Fruit fly (Drosophila melanogaster) whole organism, embryonic: ENCODE measurements around the gene Spt7.

ENCODE experiments used
- Adf1 ChIP-seq: fragments of 200-800 bp; sonication (Bioruptor generic); IDR thresholded peaks from 2 replicates; pipeline ENCODE4 v1.3.6; 2022; ENCODE audit warnings: missing biosample characterization, missing genetic modification characterization
- B-H1 ChIP-seq: fragments of 200-800 bp; sonication (Bioruptor generic); IDR thresholded peaks from 3 replicates; pipeline ENCODE4 v1.3.6; 2022; ENCODE audit warnings: missing biosample characterization, missing genetic modification characterization
- BEAF-32 ChIP-seq: fragments of 200-800 bp; sonication (Bioruptor generic); optimal IDR thresholded peaks from 3 replicates; lab custom pipeline; 2017; ENCODE audit warnings: missing biosample characterization, missing genetic modification characterization, mild to moderate bottlenecking, moderate library complexity, missing genetic modification reagents
- CG10565 ChIP-seq: fragments of 200-800 bp; sonication (Bioruptor generic); optimal IDR thresholded peaks from 3 replicates; lab custom pipeline; 2016; ENCODE audit warnings: missing biosample characterization, mild to moderate bottlenecking, missing genetic modification characterization
- CG10654 ChIP-seq: fragments of 200-800 bp; sonication (Bioruptor generic); optimal IDR thresholded peaks from 2 replicates; lab custom pipeline; 2016; ENCODE audit warnings: missing biosample characterization, missing genetic modification characterization
- CG11456 ChIP-seq: fragments of 200-800 bp; sonication (Bioruptor generic); IDR thresholded peaks from 3 replicates; pipeline ENCODE4 v1.3.6; 2022; ENCODE audit warnings: missing biosample characterization, missing genetic modification characterization
- CG14710 ChIP-seq: fragments of 200-800 bp; sonication (Bioruptor generic); optimal IDR thresholded peaks from 3 replicates; lab custom pipeline; 2019; ENCODE audit warnings: missing biosample characterization, mild to moderate bottlenecking, missing genetic modification characterization, moderate library complexity
- CG1529 ChIP-seq: fragments of 200-800 bp; sonication (Bioruptor generic); optimal IDR thresholded peaks from 3 replicates; lab custom pipeline; 2018; ENCODE audit warnings: missing biosample characterization, missing genetic modification characterization
- CG1602 ChIP-seq: fragments of 200-800 bp; sonication (Bioruptor generic); optimal IDR thresholded peaks from 3 replicates; lab custom pipeline; 2016; ENCODE audit warnings: missing biosample characterization, missing genetic modification characterization
- CG16813 ChIP-seq: fragments of 200-800 bp; sonication (Bioruptor generic); IDR thresholded peaks from 3 replicates; pipeline ENCODE4 v1.3.6; 2022; ENCODE audit warnings: missing biosample characterization, missing genetic modification characterization; ENCODE audit not compliant: partially characterized antibody
- CG17385 ChIP-seq: fragments of 200-800 bp; sonication (Bioruptor generic); optimal IDR thresholded peaks from 3 replicates; lab custom pipeline; 2018; ENCODE audit warnings: missing biosample characterization, mild to moderate bottlenecking, missing genetic modification characterization
- CG17802 ChIP-seq: fragments of 200-800 bp; sonication (Bioruptor generic); optimal IDR thresholded peaks from 2 replicates; lab custom pipeline; 2018; ENCODE audit warnings: missing biosample characterization, mild to moderate bottlenecking, missing genetic modification characterization, moderate library complexity
- CG18262 ChIP-seq: fragments of 200-800 bp; optimal IDR thresholded peaks from 3 replicates; lab custom pipeline; 2019; ENCODE audit warnings: missing biosample characterization, mild to moderate bottlenecking, missing genetic modification characterization, moderate library complexity
- CG18599 ChIP-seq: fragments of 200-800 bp; sonication (Bioruptor generic); optimal IDR thresholded peaks from 3 replicates; lab custom pipeline; 2017; ENCODE audit warnings: missing biosample characterization, missing genetic modification characterization, mild to moderate bottlenecking, moderate library complexity, missing genetic modification reagents
- CG31441 ChIP-seq: fragments of 200-800 bp; sonication (Bioruptor generic); IDR thresholded peaks from 2 replicates; pipeline ENCODE4 v1.3.6; 2022; ENCODE audit warnings: missing biosample characterization, missing genetic modification characterization
- CG32772 ChIP-seq: fragments of 200-800 bp; sonication (Bioruptor generic); IDR thresholded peaks from 2 replicates; pipeline ENCODE4 v1.3.6; 2022; ENCODE audit warnings: missing biosample characterization, missing genetic modification characterization
- CG4328 ChIP-seq: fragments of 200-800 bp; sonication (Bioruptor generic); optimal IDR thresholded peaks from 3 replicates; lab custom pipeline; 2017; ENCODE audit warnings: missing biosample characterization, missing genetic modification reagents, missing genetic modification characterization
- CG43689 ChIP-seq: fragments of 200-800 bp; sonication (Bioruptor generic); IDR thresholded peaks from 2 replicates; pipeline ENCODE4 v1.3.6; 2022; ENCODE audit warnings: missing biosample characterization, missing genetic modification characterization
- CG6689 ChIP-seq: fragments of 200-800 bp; sonication (Bioruptor generic); IDR thresholded peaks from 2 replicates; pipeline ENCODE4 v1.3.6; 2022; ENCODE audit warnings: missing biosample characterization, missing genetic modification characterization
- CG8290 ChIP-seq, 3 experiments: fragments of 200-800 bp; sonication (Bioruptor generic); optimal IDR thresholded peaks; 2 replicates each; lab custom pipeline; 2016 to 2019; ENCODE audit warnings: missing biosample characterization in 3 of 3, missing genetic modification characterization in 3 of 3, mild to moderate bottlenecking in 2 of 3, moderate library complexity in 1 of 3
- CG8944 ChIP-seq: fragments of 200-800 bp; sonication (Bioruptor generic); optimal IDR thresholded peaks from 3 replicates; lab custom pipeline; 2016; ENCODE audit warnings: missing biosample characterization, missing genetic modification characterization
- CTCF ChIP-seq: fragments of 200-800 bp; sonication (Bioruptor generic); optimal IDR thresholded peaks from 2 replicates; lab custom pipeline; 2017; ENCODE audit warnings: missing biosample characterization, mild to moderate bottlenecking, missing genetic modification characterization, moderate library complexity
- Dad ChIP-seq: fragments of 200-800 bp; sonication (Bioruptor generic); optimal IDR thresholded peaks from 3 replicates; lab custom pipeline; 2016; ENCODE audit warnings: missing biosample characterization, missing genetic modification characterization
- Dbx ChIP-seq: fragments of 200-800 bp; sonication (Bioruptor generic); IDR thresholded peaks from 3 replicates; pipeline ENCODE4 v1.3.6; 2022; ENCODE audit warnings: missing biosample characterization, missing genetic modification characterization
- Doc2 ChIP-seq: fragments of 200-800 bp; sonication (Bioruptor generic); IDR thresholded peaks from 2 replicates; pipeline ENCODE4 v1.3.6; 2022; ENCODE audit warnings: missing biosample characterization, missing genetic modification characterization
- Fer1 ChIP-seq: fragments of 200-800 bp; sonication (Bioruptor generic); optimal IDR thresholded peaks from 2 replicates; lab custom pipeline; 2017; ENCODE audit warnings: missing biosample characterization, mild to moderate bottlenecking, missing genetic modification characterization
- Fer3 ChIP-seq: fragments of 200-800 bp; sonication (Bioruptor generic); optimal IDR thresholded peaks from 2 replicates; lab custom pipeline; 2018; ENCODE audit warnings: missing biosample characterization, mild to moderate bottlenecking, missing genetic modification characterization, moderate library complexity
- HLH4C ChIP-seq: fragments of 200-800 bp; sonication (Bioruptor generic); IDR thresholded peaks from 3 replicates; pipeline ENCODE4 v1.3.6; 2022; ENCODE audit warnings: missing biosample characterization, missing genetic modification characterization; ENCODE audit not compliant: partially characterized antibody
- HmgD ChIP-seq: fragments of 200-800 bp; sonication (Bioruptor generic); optimal IDR thresholded peaks from 3 replicates; lab custom pipeline; 2016; ENCODE audit warnings: missing biosample characterization, missing genetic modification characterization
- HmgZ ChIP-seq: fragments of 200-800 bp; sonication (Bioruptor generic); optimal IDR thresholded peaks from 2 replicates; lab custom pipeline; 2018; ENCODE audit warnings: missing biosample characterization, mild to moderate bottlenecking, missing genetic modification characterization
- Hr3 ChIP-seq: fragments of 200-800 bp; sonication (Bioruptor generic); optimal IDR thresholded peaks from 3 replicates; lab custom pipeline; 2016; ENCODE audit warnings: missing biosample characterization, missing genetic modification characterization
- Rfx ChIP-seq: fragments of 200-800 bp; sonication (Bioruptor generic); IDR thresholded peaks from 2 replicates; pipeline ENCODE4 v1.3.6; 2022; ENCODE audit warnings: missing biosample characterization, missing genetic modification characterization
- Scr ChIP-seq: fragments of 200-800 bp; sonication (Bioruptor generic); IDR thresholded peaks from 2 replicates; pipeline ENCODE4 v1.3.6; 2022; ENCODE audit warnings: missing biosample characterization, missing genetic modification characterization; ENCODE audit not compliant: partially characterized antibody
- Trl ChIP-seq, 3 experiments: fragments of >200 bp in 2 of 3; fragments of 200-800 bp in 1 of 3; sonication (Bioruptor generic) in 1 of 3; optimal IDR thresholded peaks; 2 replicates in 1 of 3; 3 replicates in 2 of 3; lab custom pipeline; 2016 to 2017; ENCODE audit warnings: missing biosample characterization in 1 of 3, missing genetic modification characterization in 1 of 3
- cg ChIP-seq: fragments of 200-800 bp; sonication (Bioruptor generic); optimal IDR thresholded peaks from 3 replicates; lab custom pipeline; 2019; ENCODE audit warnings: missing biosample characterization, mild to moderate bottlenecking, missing genetic modification characterization, moderate library complexity
- chm ChIP-seq: fragments of 200-800 bp; sonication (Bioruptor generic); IDR thresholded peaks from 2 replicates; pipeline ENCODE4 v1.3.6; 2022; ENCODE audit warnings: missing biosample characterization, missing genetic modification characterization
- crol ChIP-seq: fragments of 200-800 bp; sonication (Bioruptor generic); IDR thresholded peaks from 2 replicates; pipeline ENCODE4 v1.3.6; 2022; ENCODE audit warnings: missing biosample characterization, missing genetic modification characterization
- dmrt99B ChIP-seq: fragments of 200-800 bp; sonication (Bioruptor generic); optimal IDR thresholded peaks from 2 replicates; lab custom pipeline; 2018; ENCODE audit warnings: missing biosample characterization, mild to moderate bottlenecking, missing genetic modification characterization, moderate library complexity
- ems ChIP-seq: fragments of 200-800 bp; sonication (Bioruptor generic); optimal IDR thresholded peaks from 3 replicates; lab custom pipeline; 2016; ENCODE audit warnings: missing biosample characterization, missing genetic modification characterization
- fd96Cb ChIP-seq: fragments of 200-800 bp; sonication (Bioruptor generic); optimal IDR thresholded peaks from 2 replicates; lab custom pipeline; 2018; ENCODE audit warnings: missing biosample characterization, mild to moderate bottlenecking, missing genetic modification characterization, moderate library complexity
- fru ChIP-seq: fragments of >200 bp; optimal IDR thresholded peaks from 2 replicates; lab custom pipeline; 2017
- gce ChIP-seq: fragments of 200-800 bp; sonication (Bioruptor generic); IDR thresholded peaks from 3 replicates; pipeline ENCODE4 v1.3.6; 2022; ENCODE audit warnings: missing biosample characterization, missing genetic modification characterization
- ham ChIP-seq: fragments of 200-800 bp; sonication (Bioruptor generic); IDR thresholded peaks from 2 replicates; pipeline ENCODE4 v1.3.6; 2022; ENCODE audit warnings: missing biosample characterization, missing genetic modification characterization
- hkb ChIP-seq, 2 experiments: fragments of 200-800 bp in 1 of 2; fragments of >200 bp in 1 of 2; sonication (Bioruptor generic) in 1 of 2; IDR thresholded peaks in 1 of 2; optimal IDR thresholded peaks in 1 of 2; 2 replicates each; pipeline versions ENCODE4 v1.3.6 to Lab custom; 2017 to 2022; ENCODE audit warnings: missing biosample characterization in 1 of 2, missing genetic modification characterization in 1 of 2
- pzg ChIP-seq: fragments of 200-800 bp; sonication (Bioruptor generic); optimal IDR thresholded peaks from 3 replicates; lab custom pipeline; 2018; ENCODE audit warnings: missing biosample characterization, mild to moderate bottlenecking, missing genetic modification characterization, moderate library complexity
- sens ChIP-seq: fragments of 200-800 bp; sonication (Bioruptor generic); peaks from one replicate; lab custom pipeline; 2016; ENCODE audit warnings: missing biosample characterization, missing genetic modification characterization
- stc ChIP-seq: fragments of 200-800 bp; sonication (Bioruptor generic); IDR thresholded peaks from 2 replicates; pipeline ENCODE4 v1.3.6; 2022; ENCODE audit warnings: missing biosample characterization, missing genetic modification characterization
- stwl ChIP-seq: fragments of 200-800 bp; sonication (Bioruptor generic); optimal IDR thresholded peaks from 3 replicates; lab custom pipeline; 2018; ENCODE audit warnings: missing biosample characterization, mild to moderate bottlenecking, missing genetic modification characterization, moderate library complexity
- tio ChIP-seq: fragments of 200-800 bp; sonication (Bioruptor generic); optimal IDR thresholded peaks from 2 replicates; lab custom pipeline; 2017; ENCODE audit warnings: missing biosample characterization, missing genetic modification characterization, inconsistent platforms
- tx ChIP-seq: fragments of 200-800 bp; sonication (Bioruptor generic); optimal IDR thresholded peaks from 2 replicates; lab custom pipeline; 2016; ENCODE audit warnings: missing biosample characterization, missing genetic modification characterization
- wdn ChIP-seq: fragments of 200-800 bp; sonication (Bioruptor generic); IDR thresholded peaks from 2 replicates; pipeline ENCODE4 v1.3.6; 2022; ENCODE audit warnings: missing biosample characterization, missing genetic modification characterization

Gene Spt7

dm6 chrX:17887208-17887627 lies 37.0 kb downstream of the Spt7 start, which contains the start of gene mnb (continued):
- TF ChIP-seq CG43689 (GFP tag; lab: Robert Waterston, UW) (no peak), CG4328 (GFP tag; lab: Kevin White, UChicago) (no peak), cg (GFP tag; lab: Kevin White, UChicago) (no peak), HmgD (GFP tag; lab: Kevin White, UChicago) (peak; percentile 29), CG32772 (GFP tag; lab: Robert Waterston, UW) (no peak), fru (lab: Kevin White, UChicago) (no peak), stc (GFP tag; lab: Robert Waterston, UW) (no peak), fd96Cb (tag; lab: Kevin White, UChicago) (no peak), CG17385 (GFP tag; lab: Kevin White, UChicago) (no peak), CG31441 (GFP tag; lab: Robert Waterston, UW) (no peak), Rfx (GFP tag; lab: Robert Waterston, UW) (peak; percentile 34; the same call in 1 of the 2 replicates), ems (GFP tag; lab: Kevin White, UChicago) (peak; percentile 11), stwl (tag; lab: Kevin White, UChicago) (peak; percentile 37), CG10565 (no peak), CG11456 (GFP tag; lab: Robert Waterston, UW) (peak; percentile 8; the same call in 1 of the 3 replicates), HLH4C (GFP tag; lab: Robert Waterston, UW) (peak; percentile 99), BEAF-32 (peak; percentile 99), CG8290 (GFP tag; optimal IDR thresholded peaks at IDR 0.05; lab: Kevin White, UChicago) (peak; percentile 10), CG8290 (tag; optimal IDR thresholded peaks at IDR 0.05; lab: Kevin White, UChicago) (peak in 1 of 2 experiments; percentile 5), B-H1 (no peak), CG18262 (tag; lab: Kevin White, UChicago) (no peak), CG18599 (GFP tag; lab: Kevin White, UChicago) (no peak), CG10654 (GFP tag; lab: Kevin White, UChicago) (no peak), sens (GFP tag; lab: Kevin White, UChicago) (peak; percentile 91), CG1529 (GFP tag; lab: Kevin White, UChicago) (no peak), CTCF (GFP tag; lab: Kevin White, UChicago) (peak; percentile 51), CG8944 (GFP tag; lab: Kevin White, UChicago) (no peak), gce (GFP tag; lab: Robert Waterston, UW) (no peak), tx (peak; percentile 6), wdn (GFP tag; lab: Robert Waterston, UW) (no peak), CG16813 (GFP tag; lab: Robert Waterston, UW) (peak; percentile 99), Fer1 (GFP tag; lab: Kevin White, UChicago) (no peak), CG14710 (tag; lab: Kevin White, UChicago) (peak; percentile 73), hkb (optimal IDR thresholded peaks at IDR 0.05; lab: Kevin White, UChicago) (peak; percentile 85), hkb (GFP tag; IDR thresholded peaks at IDR 0.05; lab: Robert Waterston, UW) (no peak), crol (GFP tag; lab: Robert Waterston, UW) (no peak), ham (GFP tag; lab: Robert Waterston, UW) (no peak), Hr3 (GFP tag; lab: Kevin White, UChicago) (peak; percentile 30), Scr (GFP tag; lab: Robert Waterston, UW) (peak; percentile 99), tio (GFP tag; lab: Kevin White, UChicago) (no peak), dmrt99B (no peak), Trl (optimal IDR thresholded peaks at IDR 0.05; lab: Kevin White, UChicago) (no peak), Trl (GFP tag; optimal IDR thresholded peaks at IDR 0.05; lab: Kevin White, UChicago) (no peak), pzg (GFP tag; lab: Kevin White, UChicago) (peak; percentile 83), CG17802 (tag; lab: Kevin White, UChicago) (no peak), HmgZ (tag; lab: Kevin White, UChicago) (no peak), Dad (no peak), CG1602 (GFP tag; lab: Kevin White, UChicago) (no peak), Fer3 (tag; lab: Kevin White, UChicago) (no peak), Dbx (GFP tag; lab: Robert Waterston, UW) (no peak), Adf1 (GFP tag; lab: Robert Waterston, UW) (no peak), chm (GFP tag; lab: Robert Waterston, UW) (no peak), CG6689 (GFP tag; lab: Robert Waterston, UW) (no peak), Doc2 (GFP tag; lab: Robert Waterston, UW) (no peak)
